Fruit fly (Drosophila melanogaster) whole organism, prepupa: ENCODE measurements around the gene DCTN1-p150.

Source experiments
- Blimp-1 ChIP-seq: fragments of 200-800 bp; sonication (Bioruptor generic); optimal IDR thresholded peaks from 3 replicates; lab custom pipeline; 2017; ENCODE audit warnings: missing biosample characterization, missing genetic modification characterization, mild to moderate bottlenecking, moderate library complexity, missing genetic modification reagents
- CG10631 ChIP-seq: fragments of 200-800 bp; sonication (Bioruptor generic); optimal IDR thresholded peaks from 2 replicates; lab custom pipeline; 2016; ENCODE audit warnings: missing biosample characterization, missing genetic modification characterization
- CG10669 ChIP-seq: fragments of 200-800 bp; sonication (Bioruptor generic); optimal IDR thresholded peaks from 3 replicates; lab custom pipeline; 2018; ENCODE audit warnings: missing biosample characterization, mild to moderate bottlenecking, missing genetic modification characterization, moderate library complexity
- CG11294 ChIP-seq: fragments of 200-800 bp; sonication (Bioruptor generic); IDR thresholded peaks from 2 replicates; pipeline ENCODE4 v1.3.6; 2022; ENCODE audit warnings: missing biosample characterization, missing genetic modification characterization
- CG11762 ChIP-seq: fragments of 200-800 bp; sonication (Bioruptor generic); optimal IDR thresholded peaks from 3 replicates; lab custom pipeline; 2016; ENCODE audit warnings: missing biosample characterization, missing genetic modification characterization; ENCODE audit not compliant: insufficient read depth
- CG11902 ChIP-seq: fragments of 200-800 bp; sonication (Bioruptor generic); optimal IDR thresholded peaks from 3 replicates; lab custom pipeline; 2016; ENCODE audit warnings: missing biosample characterization, missing genetic modification characterization
- CG15336 ChIP-seq: fragments of 200-800 bp; sonication (Bioruptor generic); IDR thresholded peaks from 2 replicates; pipeline ENCODE4 v1.3.6; 2022; ENCODE audit warnings: missing biosample characterization, missing genetic modification characterization
- CG1621 ChIP-seq: fragments of 200-800 bp; sonication (Bioruptor generic); optimal IDR thresholded peaks from 3 replicates; lab custom pipeline; 2018; ENCODE audit warnings: missing biosample characterization, mild to moderate bottlenecking, missing genetic modification characterization
- CG16779 ChIP-seq: fragments of 200-800 bp; sonication (Bioruptor generic); optimal IDR thresholded peaks from 3 replicates; lab custom pipeline; 2017; ENCODE audit warnings: missing biosample characterization, mild to moderate bottlenecking, missing genetic modification characterization
- CG3032 ChIP-seq: fragments of 200-800 bp; optimal IDR thresholded peaks from 2 replicates; lab custom pipeline; 2019; ENCODE audit warnings: missing biosample characterization, mild to moderate bottlenecking, missing genetic modification characterization, moderate library complexity
- CG31627 ChIP-seq: fragments of 200-800 bp; sonication (Bioruptor generic); optimal IDR thresholded peaks from 3 replicates; lab custom pipeline; 2016; ENCODE audit warnings: missing biosample characterization, missing genetic modification characterization
- CG32006 ChIP-seq: fragments of 200-800 bp; sonication (Bioruptor generic); optimal IDR thresholded peaks from 3 replicates; lab custom pipeline; 2017; ENCODE audit warnings: missing biosample characterization, mild to moderate bottlenecking, missing genetic modification characterization
- CG34406 ChIP-seq: fragments of 200-800 bp; sonication (Bioruptor generic); optimal IDR thresholded peaks from 3 replicates; lab custom pipeline; 2016; ENCODE audit warnings: missing biosample characterization, missing genetic modification characterization
- CG3919 ChIP-seq: fragments of 200-800 bp; sonication (Bioruptor generic); optimal IDR thresholded peaks from 3 replicates; lab custom pipeline; 2016; ENCODE audit warnings: missing biosample characterization, missing genetic modification characterization
- CG4318 ChIP-seq: fragments of 200-800 bp; sonication (Bioruptor generic); optimal IDR thresholded peaks from 3 replicates; lab custom pipeline; 2017; ENCODE audit warnings: missing biosample characterization, mild to moderate bottlenecking, missing genetic modification characterization
- CG6163 ChIP-seq: fragments of 200-800 bp; sonication (Bioruptor generic); IDR thresholded peaks from 3 replicates; pipeline ENCODE4 v1.3.6; 2022; ENCODE audit warnings: missing biosample characterization, missing genetic modification characterization
- CG6276 ChIP-seq: fragments of 200-800 bp; sonication (Bioruptor generic); optimal IDR thresholded peaks from 2 replicates; lab custom pipeline; 2017; ENCODE audit warnings: missing biosample characterization, mild to moderate bottlenecking, missing genetic modification characterization
- CG6792 ChIP-seq: fragments of 200-800 bp; sonication (Bioruptor generic); optimal IDR thresholded peaks from 3 replicates; lab custom pipeline; 2016; ENCODE audit warnings: missing biosample characterization, missing genetic modification characterization
- CG7368 ChIP-seq: fragments of 200-800 bp; sonication (Bioruptor generic); optimal IDR thresholded peaks from 3 replicates; lab custom pipeline; 2016; ENCODE audit warnings: missing biosample characterization, missing genetic modification characterization
- CG8119 ChIP-seq: fragments of 200-800 bp; sonication (Bioruptor generic); IDR thresholded peaks from 3 replicates; pipeline ENCODE4 v1.3.6; 2022; ENCODE audit warnings: missing biosample characterization, missing genetic modification characterization
- CG8319 ChIP-seq: fragments of 200-800 bp; sonication (Bioruptor generic); optimal IDR thresholded peaks from 3 replicates; lab custom pipeline; 2016; ENCODE audit warnings: missing biosample characterization, missing genetic modification characterization
- CG8632 ChIP-seq: fragments of 200-800 bp; sonication (Bioruptor generic); optimal IDR thresholded peaks from 3 replicates; lab custom pipeline; 2016; ENCODE audit warnings: missing biosample characterization, missing genetic modification characterization
- CG9139 ChIP-seq: fragments of 200-800 bp; sonication (Bioruptor generic); optimal IDR thresholded peaks from 3 replicates; lab custom pipeline; 2017; ENCODE audit warnings: missing biosample characterization, mild to moderate bottlenecking, missing genetic modification characterization
- Eip93F ChIP-seq: fragments of 200-800 bp; sonication (Bioruptor generic); optimal IDR thresholded peaks from 2 replicates; lab custom pipeline; 2016; ENCODE audit warnings: missing biosample characterization, mild to moderate bottlenecking, missing genetic modification characterization
- Ets21C ChIP-seq: fragments of 200-800 bp; sonication (Bioruptor generic); optimal IDR thresholded peaks from 3 replicates; lab custom pipeline; 2016; ENCODE audit warnings: missing biosample characterization, missing genetic modification characterization
- Ets96B ChIP-seq: fragments of 200-800 bp; optimal IDR thresholded peaks from 2 replicates; lab custom pipeline; 2019; ENCODE audit warnings: missing biosample characterization, mild to moderate bottlenecking, missing genetic modification characterization, moderate library complexity
- Gug ChIP-seq: fragments of 200-800 bp; sonication (Bioruptor generic); IDR thresholded peaks from 2 replicates; pipeline ENCODE4 v1.3.6; 2022; ENCODE audit warnings: missing biosample characterization, missing genetic modification characterization
- Hr39 ChIP-seq: fragments of 200-800 bp; sonication (Bioruptor generic); optimal IDR thresholded peaks from 2 replicates; lab custom pipeline; 2016; ENCODE audit warnings: missing biosample characterization, missing genetic modification characterization
- Hr4 ChIP-seq: fragments of 200-800 bp; sonication (Bioruptor generic); optimal IDR thresholded peaks from 3 replicates; lab custom pipeline; 2016; ENCODE audit warnings: missing biosample characterization, missing genetic modification characterization
- Lpt ChIP-seq: fragments of 200-800 bp; sonication (Bioruptor generic); optimal IDR thresholded peaks from 3 replicates; lab custom pipeline; 2016; ENCODE audit warnings: missing biosample characterization, missing genetic modification characterization
- Met ChIP-seq: fragments of 200-800 bp; sonication (Bioruptor generic); optimal IDR thresholded peaks from 3 replicates; lab custom pipeline; 2016; ENCODE audit warnings: missing biosample characterization, missing genetic modification characterization
- OdsH ChIP-seq: fragments of 200-800 bp; sonication (Bioruptor generic); optimal IDR thresholded peaks from 3 replicates; lab custom pipeline; 2016; ENCODE audit warnings: missing biosample characterization, missing genetic modification characterization
- Smox ChIP-seq: fragments of 200-800 bp; sonication (Bioruptor generic); optimal IDR thresholded peaks from 3 replicates; lab custom pipeline; 2016; ENCODE audit warnings: missing biosample characterization, missing genetic modification characterization
- Sox102F ChIP-seq: fragments of 200-800 bp; sonication (Bioruptor generic); optimal IDR thresholded peaks from 2 replicates; lab custom pipeline; 2016; ENCODE audit warnings: missing biosample characterization, mild to moderate bottlenecking, missing genetic modification characterization
- achi ChIP-seq: fragments of 200-800 bp; sonication (Bioruptor generic); optimal IDR thresholded peaks from 3 replicates; lab custom pipeline; 2016; ENCODE audit warnings: missing biosample characterization, missing genetic modification characterization
- acj6 ChIP-seq: fragments of 200-800 bp; sonication (Bioruptor generic); optimal IDR thresholded peaks from 3 replicates; lab custom pipeline; 2016; ENCODE audit warnings: missing biosample characterization, missing genetic modification characterization
- dac ChIP-seq: fragments of 200-800 bp; sonication (Bioruptor generic); optimal IDR thresholded peaks from 2 replicates; lab custom pipeline; 2017; ENCODE audit warnings: missing biosample characterization, mild to moderate bottlenecking, missing genetic modification characterization
- eg ChIP-seq: fragments of 200-800 bp; sonication (Bioruptor generic); IDR thresholded peaks from 3 replicates; pipeline ENCODE4 v1.3.6; 2022; ENCODE audit warnings: missing biosample characterization, missing genetic modification characterization
- esn ChIP-seq: fragments of 200-800 bp; sonication (Bioruptor generic); optimal IDR thresholded peaks from 2 replicates; lab custom pipeline; 2016; ENCODE audit warnings: missing biosample characterization, mild to moderate bottlenecking, missing genetic modification characterization, moderate library complexity
- fd59A ChIP-seq: fragments of 200-800 bp; sonication (Bioruptor generic); optimal IDR thresholded peaks from 2 replicates; lab custom pipeline; 2017; ENCODE audit warnings: missing biosample characterization, mild to moderate bottlenecking, missing genetic modification characterization, missing genetic modification reagents
- fd85E ChIP-seq: fragments of 200-800 bp; sonication (Bioruptor generic); optimal IDR thresholded peaks from 3 replicates; lab custom pipeline; 2016; ENCODE audit warnings: missing biosample characterization, missing genetic modification characterization
- net ChIP-seq: fragments of 200-800 bp; sonication (Bioruptor generic); optimal IDR thresholded peaks from 3 replicates; lab custom pipeline; 2016; ENCODE audit warnings: missing biosample characterization, missing genetic modification characterization
- ss ChIP-seq, 2 experiments: fragments of 200-800 bp; sonication (Bioruptor generic); optimal IDR thresholded peaks; 2 replicates in 1 of 2; 3 replicates in 1 of 2; lab custom pipeline; 2017 to 2018; ENCODE audit warnings: mild to moderate bottlenecking in 2 of 2, missing biosample characterization in 2 of 2, missing genetic modification characterization in 2 of 2, moderate library complexity in 1 of 2
- svp ChIP-seq: fragments of 200-800 bp; sonication (Bioruptor generic); peaks from one replicate; lab custom pipeline; 2016; ENCODE audit warnings: missing biosample characterization, missing genetic modification characterization
- topi ChIP-seq: fragments of 200-800 bp; sonication (Bioruptor generic); optimal IDR thresholded peaks from 3 replicates; lab custom pipeline; 2016; ENCODE audit warnings: missing biosample characterization, missing genetic modification characterization
- vri ChIP-seq: fragments of 200-800 bp; sonication (Bioruptor generic); optimal IDR thresholded peaks from 3 replicates; lab custom pipeline; 2016; ENCODE audit warnings: missing biosample characterization, mild to moderate bottlenecking, missing genetic modification characterization

Gene DCTN1-p150

DNA sequence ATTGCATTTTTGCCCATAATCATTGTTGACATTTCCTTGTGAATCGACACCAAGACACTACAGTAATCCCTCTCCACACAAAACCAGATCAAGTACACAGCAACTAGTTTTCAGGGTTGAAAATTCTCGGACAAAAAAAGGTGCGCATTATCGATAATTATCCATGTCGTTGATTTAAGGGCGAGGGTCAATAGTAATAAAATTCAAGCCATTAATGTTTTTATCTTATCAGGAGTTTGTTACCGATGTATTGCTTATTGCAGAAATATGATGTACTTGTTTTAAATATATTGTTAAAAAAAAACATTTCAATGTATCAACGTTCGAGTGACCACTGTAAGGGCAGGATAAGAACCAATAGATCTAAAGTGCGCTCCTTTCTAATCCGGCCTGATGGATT is 10.4 kb upstream of the DCTN1-p150 start (continued):
- TF ChIP-seq Gug (0 out of 2 replicates have a peak, but pooled peaks have one; percentile 18), CG9139 (GFP tag; lab: Kevin White, UChicago) (no peak), esn (GFP tag; lab: Kevin White, UChicago) (peak; percentile 8), CG16779 (no peak), Hr39 (GFP tag; lab: Kevin White, UChicago) (peak; percentile 38), OdsH (GFP tag; lab: Kevin White, UChicago) (peak; percentile 21), acj6 (GFP tag; lab: Kevin White, UChicago) (peak; percentile 48), CG15336 (no peak; the same call in 1 of the 2 replicates), Sox102F (GFP tag; lab: Kevin White, UChicago) (peak; percentile 32)

DNA sequence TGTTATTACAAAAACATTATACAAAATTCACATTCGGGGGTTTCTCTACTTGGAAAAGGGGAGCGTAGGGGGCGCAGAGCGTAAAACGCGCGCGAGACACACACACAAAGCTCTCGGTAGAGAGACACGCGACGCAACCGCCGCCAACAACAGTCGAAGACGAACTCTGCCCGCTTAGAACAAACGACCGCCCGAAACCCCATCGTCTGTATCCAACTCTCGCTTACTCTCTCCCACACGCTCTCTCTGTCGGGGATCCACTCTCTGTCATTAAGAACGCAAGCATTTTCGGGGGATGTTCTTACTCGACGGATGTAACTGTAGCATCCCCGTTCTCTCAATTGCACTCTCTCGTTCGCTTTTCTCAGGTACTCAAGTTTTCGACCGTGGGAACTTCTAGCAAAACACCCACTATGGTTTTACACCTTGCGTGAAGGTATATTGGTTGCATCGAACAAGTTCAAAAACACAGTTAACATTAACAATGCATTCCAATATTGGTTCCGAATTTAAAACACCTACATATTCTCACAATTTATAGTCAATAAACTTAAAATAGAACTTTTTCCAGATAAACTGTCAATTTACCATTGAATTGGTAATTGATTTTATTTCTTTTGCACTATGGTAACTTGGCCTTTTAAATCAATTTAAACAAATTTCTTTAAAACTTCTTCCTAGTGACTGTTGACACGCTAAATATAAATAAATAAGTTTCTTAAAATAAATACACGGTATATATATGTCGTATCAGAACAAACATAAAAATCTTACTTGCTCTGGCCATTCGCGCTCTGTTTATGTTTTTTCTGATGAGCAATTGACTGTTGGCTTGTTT is 9.2 kb upstream of the DCTN1-p150 start:
- TF ChIP-seq CG7368 (GFP tag; lab: Kevin White, UChicago): peak; percentile 6
- peak; percentile 29 for TF ChIP-seq CG16779
- TF ChIP-seq CG4318 (GFP tag; lab: Kevin White, UChicago): peak; percentile 63
- peak; percentile 57 for TF ChIP-seq CG31627 (GFP tag; lab: Kevin White, UChicago)
- TF ChIP-seq CG15336: peak; percentile 65; the same call in 1 of the 2 replicates
- TF ChIP-seq CG11294 (GFP tag; lab: Robert Waterston, UW): peak; percentile 34; the same call in 1 of the 2 replicates
- TF ChIP-seq CG3919 (GFP tag; lab: Kevin White, UChicago): peak; percentile 65
- peak; percentile 57 for TF ChIP-seq CG8319 (GFP tag; lab: Kevin White, UChicago)
- TF ChIP-seq vri (GFP tag; lab: Kevin White, UChicago): peak; percentile 39
- peak; percentile 35 to 63 for TF ChIP-seq ss (GFP tag; optimal IDR thresholded peaks at IDR 0.05; lab: Kevin White, UChicago)
- peak; percentile 84 for TF ChIP-seq Hr4
- TF ChIP-seq CG8119: peak; percentile 67; the same call in 2 of the 3 replicates
- peak; percentile 9 for TF ChIP-seq Blimp-1 (GFP tag; lab: Kevin White, UChicago)
- TF ChIP-seq CG10669 (GFP tag; lab: Kevin White, UChicago): peak; percentile 60
- TF ChIP-seq Met (GFP tag; lab: Kevin White, UChicago): peak; percentile 80
- peak; percentile 67 for TF ChIP-seq net (GFP tag; lab: Kevin White, UChicago)
- TF ChIP-seq Eip93F (GFP tag; lab: Kevin White, UChicago): no peak
- peak; percentile 74 for TF ChIP-seq Smox
- TF ChIP-seq Ets21C (GFP tag; lab: Kevin White, UChicago): peak; percentile 59
- peak; percentile 44 for TF ChIP-seq CG3032 (tag; lab: Kevin White, UChicago)
- peak; percentile 61 for TF ChIP-seq CG8632 (GFP tag; lab: Kevin White, UChicago)
- peak; percentile 74 for TF ChIP-seq achi (GFP tag; lab: Kevin White, UChicago)
- no peak for TF ChIP-seq CG9139 (GFP tag; lab: Kevin White, UChicago)
- no peak for TF ChIP-seq fd85E (GFP tag; lab: Kevin White, UChicago)
- 0 out of 3 replicates have a peak, but pooled peaks have one; percentile 32 for TF ChIP-seq CG6163 (GFP tag; lab: Robert Waterston, UW)
- TF ChIP-seq Sox102F (GFP tag; lab: Kevin White, UChicago): peak; percentile 74
- TF ChIP-seq svp (GFP tag; lab: Kevin White, UChicago): peak; percentile 84
- peak; percentile 55 for TF ChIP-seq fd59A
- TF ChIP-seq topi (GFP tag; lab: Kevin White, UChicago): peak; percentile 62
- peak; percentile 78 for TF ChIP-seq esn (GFP tag; lab: Kevin White, UChicago)
- TF ChIP-seq acj6 (GFP tag; lab: Kevin White, UChicago): peak; percentile 71
- TF ChIP-seq CG34406 (GFP tag; lab: Kevin White, UChicago): peak; percentile 30
- peak; percentile 37; the same call in 1 of the 2 replicates for TF ChIP-seq Gug
- peak; percentile 63 for TF ChIP-seq CG6792 (GFP tag; lab: Kevin White, UChicago)
- TF ChIP-seq CG1621 (tag; lab: Kevin White, UChicago): peak; percentile 12
- TF ChIP-seq Ets96B (tag; lab: Kevin White, UChicago): peak; percentile 70
- peak; percentile 77 for TF ChIP-seq CG10631 (GFP tag; lab: Kevin White, UChicago)
- TF ChIP-seq CG32006: peak; percentile 88
- peak; percentile 70 for TF ChIP-seq CG11762 (GFP tag; lab: Kevin White, UChicago)
- no peak for TF ChIP-seq CG11902 (GFP tag; lab: Kevin White, UChicago)
- peak; percentile 46 for TF ChIP-seq dac (GFP tag; lab: Kevin White, UChicago)
- TF ChIP-seq eg (GFP tag; lab: Robert Waterston, UW): peak; percentile 18; the same call in 2 of the 3 replicates
- TF ChIP-seq Lpt: peak; percentile 58
- TF ChIP-seq CG6276: peak; percentile 57
